Fruit fly (Drosophila melanogaster): ENCODE results near the gene CG42449.

- no peak for TF ChIP-seq CG32264 (GFP tag; optimal IDR thresholded peaks at IDR 0.05)
- TF ChIP-seq tai (GFP tag; optimal IDR thresholded peaks at IDR 0.05): no peak
- TF ChIP-seq Dfd (GFP tag; optimal IDR thresholded peaks at IDR 0.05): no peak
- TF ChIP-seq dsf (GFP tag; optimal IDR thresholded peaks at IDR 0.05; ENCODE audit: borderline replicate concordance): no peak
- peak; percentile 66 for TF ChIP-seq fru (GFP tag; optimal IDR thresholded peaks at IDR 0.05)
- no peak for TF ChIP-seq lola (GFP tag; optimal IDR thresholded peaks at IDR 0.05)
- no peak for TF ChIP-seq Hnf4 (GFP tag; optimal IDR thresholded peaks at IDR 0.05)
- no peak for TF ChIP-seq CG9705 (GFP tag; optimal IDR thresholded peaks at IDR 0.05)
Observed at dm6 chrX:5699824-5700498, 16.9 kb downstream of the CG42449 start.
